Fruit fly (Drosophila melanogaster): ENCODE measurements around the gene CG12672.

The CG12672 gene

dm6 chrX:17963008-17963744, 44.2 kb downstream of the CG12672 start:
- no peak for TF ChIP-seq usp (GFP tag; optimal IDR thresholded peaks at IDR 0.05)

Measured in whole organism.